Worm (Caenorhabditis elegans) whole organism, L3 larva: ENCODE data around the gene Y53F4B.5.

Source experiments
- ZK546.5 ChIP-seq: sonication (generic microtip); optimal IDR thresholded peaks from 2 replicates; lab custom pipeline; 2017; ENCODE audit warnings: missing biosample characterization, missing genetic modification characterization
- aly-2 ChIP-seq: fragments of 150-350 bp; optimal IDR thresholded peaks from 2 replicates; lab custom pipeline; 2014; ENCODE audit warnings: missing biosample characterization, missing genetic modification characterization
- ama-1 ChIP-seq: fragments of 150-350 bp; optimal IDR thresholded peaks from 2 replicates; lab custom pipeline; 2018
- ceh-16 ChIP-seq: sonication (generic microtip); optimal IDR thresholded peaks from 2 replicates; lab custom pipeline; 2017; ENCODE audit warnings: missing biosample characterization, missing genetic modification characterization
- ceh-28 ChIP-seq: fragments of 150-350 bp; optimal IDR thresholded peaks from 2 replicates; lab custom pipeline; 2014; ENCODE audit warnings: missing biosample characterization, missing genetic modification reagents, missing genetic modification characterization
- ceh-82 ChIP-seq: fragments of 150-350 bp; optimal IDR thresholded peaks from 2 replicates; lab custom pipeline; 2014; ENCODE audit warnings: missing biosample characterization, missing genetic modification characterization
- daf-12 ChIP-seq: fragments of 150-350 bp; optimal IDR thresholded peaks from 2 replicates; lab custom pipeline; 2014; ENCODE audit warnings: missing biosample characterization, missing genetic modification reagents, missing genetic modification characterization
- egl-27 ChIP-seq: sonication (generic microtip); optimal IDR thresholded peaks from 4 replicates; lab custom pipeline; 2017; ENCODE audit warnings: missing biosample characterization, missing genetic modification reagents, missing genetic modification characterization
- egl-5 ChIP-seq: fragments of 150-350 bp; optimal IDR thresholded peaks from 2 replicates; lab custom pipeline; 2017; ENCODE audit warnings: missing biosample characterization, missing genetic modification reagents, missing genetic modification characterization, inconsistent platforms
- elt-1 ChIP-seq: fragments of 150-350 bp; optimal IDR thresholded peaks from 2 replicates; lab custom pipeline; 2014; ENCODE audit warnings: missing biosample characterization, missing genetic modification characterization
- elt-2 ChIP-seq: sonication (generic microtip); optimal IDR thresholded peaks from 2 replicates; lab custom pipeline; 2016; ENCODE audit warnings: missing genetic modification reagents, mild to moderate bottlenecking, missing genetic modification characterization, missing compliant biosample characterization
- fkh-10 ChIP-seq: sonication (generic microtip); optimal IDR thresholded peaks from 2 replicates; lab custom pipeline; 2017; ENCODE audit warnings: missing biosample characterization, missing genetic modification reagents, missing genetic modification characterization
- fkh-2 ChIP-seq: fragments of 150-350 bp; optimal IDR thresholded peaks from 2 replicates; lab custom pipeline; 2014; ENCODE audit warnings: missing biosample characterization, missing genetic modification reagents, missing genetic modification characterization
- fos-1 ChIP-seq: fragments of 150-350 bp; optimal IDR thresholded peaks from 2 replicates; lab custom pipeline; 2014; ENCODE audit warnings: missing biosample characterization, missing genetic modification characterization
- jun-1 ChIP-seq: fragments of 150-350 bp; optimal IDR thresholded peaks from 2 replicates; lab custom pipeline; 2014; ENCODE audit warnings: missing biosample characterization, missing genetic modification reagents, missing genetic modification characterization
- lsy-12 ChIP-seq: sonication (generic microtip); optimal IDR thresholded peaks from 2 replicates; lab custom pipeline; 2016; ENCODE audit warnings: mild to moderate bottlenecking, missing genetic modification characterization, missing compliant biosample characterization
- mdl-1 ChIP-seq: fragments of 150-350 bp; optimal IDR thresholded peaks from 2 replicates; lab custom pipeline; 2014; ENCODE audit warnings: missing biosample characterization, missing genetic modification characterization
- nfya-1 ChIP-seq: sonication (generic microtip); optimal IDR thresholded peaks from 2 replicates; lab custom pipeline; 2017; ENCODE audit warnings: missing genetic modification characterization, mild to moderate bottlenecking, missing compliant biosample characterization, antibody characterized with exemption, moderate library complexity; ENCODE audit not compliant: insufficient read depth
- nhr-12 ChIP-seq: fragments of 150-350 bp; optimal IDR thresholded peaks from 2 replicates; lab custom pipeline; 2014; ENCODE audit warnings: missing biosample characterization, missing genetic modification characterization
- nhr-23 ChIP-seq: fragments of 150-350 bp; optimal IDR thresholded peaks from 2 replicates; lab custom pipeline; 2014; ENCODE audit warnings: missing biosample characterization, missing genetic modification reagents, missing genetic modification characterization
- nhr-237 ChIP-seq: fragments of 150-350 bp; optimal IDR thresholded peaks from 2 replicates; lab custom pipeline; 2014; ENCODE audit warnings: missing biosample characterization, missing genetic modification characterization
- nhr-43 ChIP-seq: sonication (generic microtip); optimal IDR thresholded peaks from 2 replicates; lab custom pipeline; 2016; ENCODE audit warnings: mild to moderate bottlenecking, missing genetic modification characterization, missing compliant biosample characterization; ENCODE audit not compliant: poor library complexity, severe bottlenecking
- nhr-67 ChIP-seq: fragments of 150-350 bp; optimal IDR thresholded peaks from 2 replicates; lab custom pipeline; 2014; ENCODE audit warnings: missing biosample characterization, missing genetic modification characterization
- nhr-77 ChIP-seq: fragments of 150-350 bp; optimal IDR thresholded peaks from 2 replicates; lab custom pipeline; 2014; ENCODE audit warnings: missing biosample characterization, missing genetic modification characterization
- pha-4 ChIP-seq: fragments of 150-350 bp; optimal IDR thresholded peaks from 2 replicates; lab custom pipeline; 2014; ENCODE audit warnings: missing biosample characterization, missing genetic modification reagents, missing genetic modification characterization
- pqm-1 ChIP-seq: fragments of 150-350 bp; optimal IDR thresholded peaks from 2 replicates; lab custom pipeline; 2017; ENCODE audit warnings: missing biosample characterization, missing genetic modification characterization, inconsistent platforms
- snpc-4 ChIP-seq: fragments of 150-350 bp; optimal IDR thresholded peaks from 2 replicates; lab custom pipeline; 2014; ENCODE audit warnings: missing biosample characterization, missing genetic modification characterization
- tbx-2 ChIP-seq: sonication (generic microtip); optimal IDR thresholded peaks from 2 replicates; lab custom pipeline; 2016; ENCODE audit warnings: mild to moderate bottlenecking, missing genetic modification characterization, missing compliant biosample characterization
- unc-62 ChIP-seq: fragments of 150-350 bp; sonication (generic microtip); optimal IDR thresholded peaks from 4 replicates; lab custom pipeline; 2014; ENCODE audit warnings: missing biosample characterization, missing genetic modification reagents, missing genetic modification characterization

Y53F4B.5 gene

ce11 chrII:14964877-14965276 lies 18.9 kb downstream of the Y53F4B.5 start:
- TF ChIP-seq elt-2 (tag; lab: Kevin White, UChicago) (peak; percentile 88), pqm-1 (tag; lab: Kevin White, UChicago) (peak; percentile 85), pha-4 (tag; lab: Kevin White, UChicago) (peak; percentile 24), ceh-16 (no peak), lsy-12 (tag; lab: Kevin White, UChicago) (no peak)

- TF ChIP-seq nhr-237 (no peak), lsy-12 (tag; lab: Kevin White, UChicago) (no peak), nhr-43 (tag; lab: Kevin White, UChicago) (no peak), pha-4 (tag; lab: Kevin White, UChicago) (no peak), unc-62 (GFP tag; lab: Kevin White, UChicago) (no peak), aly-2 (tag; lab: Kevin White, UChicago) (no peak), nhr-12 (tag; lab: Kevin White, UChicago) (no peak), nhr-23 (tag; lab: Kevin White, UChicago) (no peak), ama-1 (lab: Kevin White, UChicago) (no peak), nhr-77 (tag; lab: Kevin White, UChicago) (no peak)
Observed at ce11 chrII:14964008-14964407, 19.8 kb downstream of the Y53F4B.5 start, which contains the start of gene elo-9. elo-9 (minus strand) TSS chrII:14964108.

ce11 chrII:14959273-14959672 lies 24.5 kb downstream of the Y53F4B.5 start:
- TF ChIP-seq elt-2 (tag; lab: Kevin White, UChicago) = peak; percentile 90
- peak; percentile 9 for TF ChIP-seq pha-4 (tag; lab: Kevin White, UChicago)
- TF ChIP-seq jun-1 (tag; lab: Kevin White, UChicago) = peak; percentile 81
- no peak for TF ChIP-seq elt-1 (tag; lab: Kevin White, UChicago)
- TF ChIP-seq pqm-1 (tag; lab: Kevin White, UChicago) = peak; percentile 54
- no peak for TF ChIP-seq fos-1 (tag; lab: Kevin White, UChicago)

- TF ChIP-seq tbx-2 (no peak), daf-12 (tag; lab: Kevin White, UChicago) (no peak), elt-2 (tag; lab: Kevin White, UChicago) (peak; percentile 32)
Observed at ce11 chrII:14958113-14958512, 25.7 kb downstream of the Y53F4B.5 start, which contains the start of gene Y53F4B.1. Y53F4B.1 (minus strand) TSS chrII:14958213.

ce11 chrII:14952464-14953064 lies 31.2 kb downstream of the Y53F4B.5 start:
- TF ChIP-seq ZK546.5 (tag; lab: Kevin White, UChicago) (no peak), fos-1 (tag; lab: Kevin White, UChicago) (no peak), nhr-77 (tag; lab: Kevin White, UChicago) (no peak), nhr-67 (tag; lab: Kevin White, UChicago) (no peak), daf-12 (tag; lab: Kevin White, UChicago) (no peak), ceh-28 (peak; percentile 82), egl-27 (tag; lab: Kevin White, UChicago) (no peak)

- TF ChIP-seq fkh-10 (peak; percentile 72), snpc-4 (tag; lab: Kevin White, UChicago) (no peak)
Observed at ce11 chrII:14946545-14946944, 37.3 kb downstream of the Y53F4B.5 start.

- TF ChIP-seq egl-5 (tag; lab: Kevin White, UChicago) (no peak), snpc-4 (tag; lab: Kevin White, UChicago) (peak; percentile 89)
Observed at ce11 chrII:14945518-14945917, 38.3 kb downstream of the Y53F4B.5 start.

ce11 chrII:14940980-14941379 lies 42.8 kb downstream of the Y53F4B.5 start:
- no peak for TF ChIP-seq nhr-43 (tag; lab: Kevin White, UChicago)
- TF ChIP-seq fos-1 (tag; lab: Kevin White, UChicago) = no peak
- no peak for TF ChIP-seq egl-27 (tag; lab: Kevin White, UChicago)
- TF ChIP-seq jun-1 (tag; lab: Kevin White, UChicago) = no peak
- TF ChIP-seq ama-1 (lab: Kevin White, UChicago) = no peak
- TF ChIP-seq mdl-1 (tag; lab: Kevin White, UChicago) = no peak
- no peak for TF ChIP-seq fkh-2 (tag; lab: Kevin White, UChicago)
- no peak for TF ChIP-seq ceh-82 (tag; lab: Kevin White, UChicago)
- TF ChIP-seq nfya-1 (tag; lab: Kevin White, UChicago) = no peak
